Worm (Caenorhabditis elegans): ENCODE data around the gene T19B10.5.

ce11 chrV:11239187-11239725 is 4.8 kb downstream of the T19B10.5 start, which contains the start of the genes dvc-1 and ima-1:
- TF ChIP-seq ztf-11 (tag; optimal IDR thresholded peaks at IDR 0.05) (peak; percentile 89), nhr-12 (tag; optimal IDR thresholded peaks at IDR 0.05) (peak; percentile 56), snpc-4 (tag; optimal IDR thresholded peaks at IDR 0.05) (no peak)
